2 fruit fly cellular contexts compared by ENCODE assay signal in genomic region chr3L:822619-823018, dm6.
TF ChIP-seq lines count a peak whose summit lies in the region.

No protein-coding gene starts in this region.

TF ChIP-seq in whole organism, prepupa, 60 proteins besides CTCF, POLR2A, EP300 and RAD21 (continued from another document):
- peak; percentile 51 for TF ChIP-seq CG11902 (GFP tag; optimal IDR thresholded peaks at IDR 0.05; lab: Kevin White, UChicago)
- peak; percentile 83 for TF ChIP-seq Eip75B (GFP tag; optimal IDR thresholded peaks at IDR 0.05; lab: Kevin White, UChicago)
- TF ChIP-seq vri (GFP tag; optimal IDR thresholded peaks at IDR 0.05; lab: Kevin White, UChicago): peak; percentile 36
- TF ChIP-seq CG16779 (tag; optimal IDR thresholded peaks at IDR 0.05; lab: Kevin White, UChicago): no peak
- TF ChIP-seq CG8632 (GFP tag; optimal IDR thresholded peaks at IDR 0.05; lab: Kevin White, UChicago): peak; percentile 70
- TF ChIP-seq CG11762 (GFP tag; optimal IDR thresholded peaks at IDR 0.05; lab: Kevin White, UChicago; ENCODE audit: insufficient read depth): peak; percentile 59
- no peak for TF ChIP-seq CG11294 (GFP tag; IDR thresholded peaks at IDR 0.05; lab: Robert Waterston, UW)
- no peak for TF ChIP-seq dsx (GFP tag; optimal IDR thresholded peaks at IDR 0.05; lab: Kevin White, UChicago; ENCODE audit: poor library complexity, severe bottlenecking)
- no peak for TF ChIP-seq Blimp-1 (GFP tag; optimal IDR thresholded peaks at IDR 0.05; lab: Kevin White, UChicago)
- peak; percentile 73 for TF ChIP-seq Ets96B (tag; optimal IDR thresholded peaks at IDR 0.05; lab: Kevin White, UChicago)
- peak; percentile 73 for TF ChIP-seq CG34406 (GFP tag; optimal IDR thresholded peaks at IDR 0.05; lab: Kevin White, UChicago)
- TF ChIP-seq CG3032 (tag; optimal IDR thresholded peaks at IDR 0.05; lab: Kevin White, UChicago): peak; percentile 75
- peak; percentile 82 for TF ChIP-seq achi (GFP tag; optimal IDR thresholded peaks at IDR 0.05; lab: Kevin White, UChicago)
- TF ChIP-seq Eip93F (GFP tag; optimal IDR thresholded peaks at IDR 0.05; lab: Kevin White, UChicago): peak; percentile 49
- TF ChIP-seq CG4318 (GFP tag; optimal IDR thresholded peaks at IDR 0.05; lab: Kevin White, UChicago): no peak
- TF ChIP-seq Smox (GFP tag; optimal IDR thresholded peaks at IDR 0.05; lab: Kevin White, UChicago): peak; percentile 80
- TF ChIP-seq Hr4 (GFP tag; optimal IDR thresholded peaks at IDR 0.05; lab: Kevin White, UChicago): peak; percentile 34
- peak; percentile 75 for TF ChIP-seq CG7368 (GFP tag; optimal IDR thresholded peaks at IDR 0.05; lab: Kevin White, UChicago)
- TF ChIP-seq CG6854 (GFP tag; optimal IDR thresholded peaks at IDR 0.05; lab: Kevin White, UChicago): peak; percentile 50
- TF ChIP-seq CG32006 (GFP tag; optimal IDR thresholded peaks at IDR 0.05; lab: Kevin White, UChicago): peak; percentile 57
- TF ChIP-seq dac (GFP tag; optimal IDR thresholded peaks at IDR 0.05; lab: Kevin White, UChicago): no peak
- peak; percentile 11 to 56 for TF ChIP-seq ss (GFP tag; optimal IDR thresholded peaks at IDR 0.05; lab: Kevin White, UChicago)
- no peak for TF ChIP-seq CG9139 (GFP tag; optimal IDR thresholded peaks at IDR 0.05; lab: Kevin White, UChicago)
- TF ChIP-seq OdsH (GFP tag; optimal IDR thresholded peaks at IDR 0.05; lab: Kevin White, UChicago): peak; percentile 79
- TF ChIP-seq fd85E (GFP tag; optimal IDR thresholded peaks at IDR 0.05; lab: Kevin White, UChicago): peak; percentile 30
- TF ChIP-seq CG3919 (GFP tag; optimal IDR thresholded peaks at IDR 0.05; lab: Kevin White, UChicago): peak; percentile 77
- peak; percentile 78 for TF ChIP-seq CG31627 (GFP tag; optimal IDR thresholded peaks at IDR 0.05; lab: Kevin White, UChicago)
- peak; percentile 45 for TF ChIP-seq fd59A (GFP tag; optimal IDR thresholded peaks at IDR 0.05; lab: Kevin White, UChicago)
- TF ChIP-seq CG10669 (GFP tag; optimal IDR thresholded peaks at IDR 0.05; lab: Kevin White, UChicago): peak; percentile 75
- peak; percentile 58 for TF ChIP-seq CG8319 (GFP tag; optimal IDR thresholded peaks at IDR 0.05; lab: Kevin White, UChicago)
- peak; percentile 81 for TF ChIP-seq esn (GFP tag; optimal IDR thresholded peaks at IDR 0.05; lab: Kevin White, UChicago)
- TF ChIP-seq spab (GFP tag; optimal IDR thresholded peaks at IDR 0.05; lab: Kevin White, UChicago): peak; percentile 69
- TF ChIP-seq Met (GFP tag; optimal IDR thresholded peaks at IDR 0.05; lab: Kevin White, UChicago): peak; percentile 83
- TF ChIP-seq CG6792 (GFP tag; optimal IDR thresholded peaks at IDR 0.05; lab: Kevin White, UChicago): peak; percentile 67
- TF ChIP-seq lz (GFP tag; optimal IDR thresholded peaks at IDR 0.05; lab: Kevin White, UChicago): peak; percentile 71

TF ChIP-seq in whole organism, wandering third instar larva, 38 proteins besides CTCF, POLR2A, EP300 and RAD21 (continued from another document):
- no peak for TF ChIP-seq Mio (GFP tag; optimal IDR thresholded peaks at IDR 0.05; lab: Kevin White, UChicago)
- TF ChIP-seq Rel (GFP tag; optimal IDR thresholded peaks at IDR 0.05; lab: Kevin White, UChicago): no peak
- TF ChIP-seq Rel (tag; optimal IDR thresholded peaks at IDR 0.05; lab: Kevin White, UChicago): peak; percentile 4
- TF ChIP-seq HLH106 (tag; optimal IDR thresholded peaks at IDR 0.05; lab: Kevin White, UChicago): peak; percentile 69
- TF ChIP-seq tai (GFP tag; optimal IDR thresholded peaks at IDR 0.05; lab: Kevin White, UChicago): no peak
TF ChIP-seq in whole organism, wandering third instar larva: peak in this region for 14.
